Worm (Caenorhabditis elegans) whole organism, late embryonic: ENCODE results near the gene K08C7.7.
"Not testable (repeated sequence)": the region's sequence is repeated elsewhere in the genome, so short reads cannot be mapped to it uniquely, and the experiment has no call there.

Experiments used
- C08G9.2 ChIP-seq: sonication (generic microtip); optimal IDR thresholded peaks from 2 replicates; lab custom pipeline; 2016; ENCODE audit warnings: mild to moderate bottlenecking, missing genetic modification characterization, moderate library complexity, missing compliant biosample characterization
- K02D7.2 ChIP-seq: sonication (generic microtip); optimal IDR thresholded peaks from 2 replicates; lab custom pipeline; 2017; ENCODE audit warnings: mild to moderate bottlenecking, missing genetic modification characterization, missing compliant biosample characterization
- T23F11.4 ChIP-seq: fragments of 200-800 bp; sonication (Bioruptor generic); optimal IDR thresholded peaks from 2 replicates; lab custom pipeline; 2018; ENCODE audit warnings: mild to moderate bottlenecking, missing genetic modification characterization, missing compliant biosample characterization
- Y22D7AL.16 ChIP-seq: sonication (generic microtip); optimal IDR thresholded peaks from 2 replicates; lab custom pipeline; 2016; ENCODE audit warnings: missing genetic modification characterization, missing compliant biosample characterization
- ceh-14 ChIP-seq: sonication (generic microtip); optimal IDR thresholded peaks from 2 replicates; lab custom pipeline; 2016; ENCODE audit warnings: missing genotype, missing genetic modification characterization, missing compliant biosample characterization
- ceh-18 ChIP-seq: sonication (generic microtip); optimal IDR thresholded peaks from 2 replicates; lab custom pipeline; 2016; ENCODE audit warnings: missing genetic modification characterization, missing compliant biosample characterization
- ceh-19 ChIP-seq: fragments of 200-800 bp; sonication (Bioruptor generic); optimal IDR thresholded peaks from 2 replicates; lab custom pipeline; 2018; ENCODE audit warnings: mild to moderate bottlenecking, missing genetic modification characterization, missing compliant biosample characterization
- ceh-2 ChIP-seq: sonication (generic microtip); optimal IDR thresholded peaks from 2 replicates; lab custom pipeline; 2016; ENCODE audit warnings: missing genotype, missing genetic modification characterization, missing compliant biosample characterization
- ceh-22 ChIP-seq: sonication (generic microtip); optimal IDR thresholded peaks from 2 replicates; lab custom pipeline; 2017; ENCODE audit warnings: missing biosample characterization, missing genetic modification characterization
- ceh-45 ChIP-seq: fragments of 200-800 bp; sonication (Bioruptor generic); IDR thresholded peaks from 2 replicates; pipeline ENCODE4 v1.3.6; 2022; ENCODE audit warnings: missing genetic modification reagents, missing genetic modification characterization, missing compliant biosample characterization
- ceh-48 ChIP-seq: sonication (generic microtip); optimal IDR thresholded peaks from 2 replicates; lab custom pipeline; 2016; ENCODE audit warnings: missing genetic modification characterization, inconsistent platforms, missing compliant biosample characterization
- ceh-6 ChIP-seq: fragments of 200-800 bp; sonication (Bioruptor generic); optimal IDR thresholded peaks from 2 replicates; lab custom pipeline; 2018; ENCODE audit warnings: mild to moderate bottlenecking, missing genetic modification characterization, missing compliant biosample characterization
- ceh-9 ChIP-seq: sonication (generic microtip); optimal IDR thresholded peaks from 2 replicates; lab custom pipeline; 2016; ENCODE audit warnings: mild to moderate bottlenecking, missing genetic modification characterization, inconsistent platforms, missing compliant biosample characterization
- dmd-4 ChIP-seq: sonication (generic microtip); optimal IDR thresholded peaks from 2 replicates; lab custom pipeline; 2016; ENCODE audit warnings: borderline replicate concordance, missing genetic modification characterization, missing compliant biosample characterization
- elt-4 ChIP-seq: sonication (generic microtip); optimal IDR thresholded peaks from 2 replicates; lab custom pipeline; 2016; ENCODE audit warnings: missing genetic modification characterization, missing compliant biosample characterization
- ets-4 ChIP-seq: sonication (generic microtip); optimal IDR thresholded peaks from 2 replicates; lab custom pipeline; 2016; ENCODE audit warnings: missing genetic modification characterization, missing compliant biosample characterization
- fkh-10 ChIP-seq: fragments of 150-350 bp; optimal IDR thresholded peaks from 2 replicates; lab custom pipeline; 2014; ENCODE audit warnings: missing biosample characterization, missing genetic modification reagents, missing genetic modification characterization
- fkh-6 ChIP-seq: sonication (generic microtip); optimal IDR thresholded peaks from 2 replicates; lab custom pipeline; 2016; ENCODE audit warnings: missing genetic modification characterization, missing compliant biosample characterization
- gmeb-2 ChIP-seq: sonication (generic microtip); optimal IDR thresholded peaks from 2 replicates; lab custom pipeline; 2016; ENCODE audit warnings: missing genetic modification characterization, inconsistent platforms, missing compliant biosample characterization
- hlh-13 ChIP-seq: fragments of 200-800 bp; sonication (Bioruptor generic); optimal IDR thresholded peaks from 2 replicates; lab custom pipeline; 2018; ENCODE audit warnings: mild to moderate bottlenecking, missing genetic modification characterization, missing compliant biosample characterization
- hlh-15 ChIP-seq: sonication (generic microtip); optimal IDR thresholded peaks from 2 replicates; lab custom pipeline; 2016; ENCODE audit warnings: missing genetic modification characterization, missing compliant biosample characterization
- hlh-6 ChIP-seq: sonication (generic microtip); optimal IDR thresholded peaks from 2 replicates; lab custom pipeline; 2016; ENCODE audit warnings: missing genotype, missing genetic modification characterization, missing compliant biosample characterization
- lim-6 ChIP-seq: sonication (generic microtip); optimal IDR thresholded peaks from 2 replicates; lab custom pipeline; 2016; ENCODE audit warnings: missing genetic modification characterization, missing compliant biosample characterization
- madf-2 ChIP-seq: sonication (generic microtip); optimal IDR thresholded peaks from 2 replicates; lab custom pipeline; 2017; ENCODE audit warnings: missing genetic modification characterization, missing compliant biosample characterization
- mec-3 ChIP-seq: sonication (generic microtip); optimal IDR thresholded peaks from 2 replicates; lab custom pipeline; 2016; ENCODE audit warnings: borderline replicate concordance, missing genetic modification characterization, missing compliant biosample characterization
- nhr-11 ChIP-seq: fragments of 150-350 bp; optimal IDR thresholded peaks from 2 replicates; lab custom pipeline; 2014; ENCODE audit warnings: missing biosample characterization, missing genetic modification characterization
- npax-4 ChIP-seq: sonication (generic microtip); optimal IDR thresholded peaks from 2 replicates; lab custom pipeline; 2016; ENCODE audit warnings: missing genetic modification characterization, missing compliant biosample characterization
- pha-4 ChIP-seq: fragments of 150-350 bp; optimal IDR thresholded peaks from 2 replicates; lab custom pipeline; 2018; ENCODE audit warnings: missing biosample characterization, missing genetic modification reagents, missing genetic modification characterization
- pqm-1 ChIP-seq: sonication (generic microtip); optimal IDR thresholded peaks from 2 replicates; lab custom pipeline; 2016; ENCODE audit warnings: missing genetic modification characterization, missing compliant biosample characterization
- sox-2 ChIP-seq: fragments of 200-800 bp; sonication (Bioruptor generic); IDR thresholded peaks from 2 replicates; pipeline ENCODE4 v1.3.6; 2022; ENCODE audit warnings: missing genetic modification reagents, missing genetic modification characterization, missing compliant biosample characterization
- tbx-2 ChIP-seq: sonication (generic microtip); optimal IDR thresholded peaks from 2 replicates; lab custom pipeline; 2016; ENCODE audit warnings: missing genetic modification characterization, missing compliant biosample characterization
- unc-3 ChIP-seq, 2 experiments: fragments of 200-800 bp in 1 of 2; sonication (Bioruptor generic) in 1 of 2; sonication (generic microtip) in 1 of 2; conservative IDR thresholded peaks in 1 of 2; optimal IDR thresholded peaks in 1 of 2; 2 replicates each; pipeline versions ENCODE4 v1.3.6 to Lab custom; 2016 to 2022; ENCODE audit warnings: missing compliant biosample characterization in 2 of 2, missing genetic modification characterization in 2 of 2, missing genetic modification reagents in 1 of 2
- unc-86 ChIP-seq: sonication (generic microtip); optimal IDR thresholded peaks from 2 replicates; lab custom pipeline; 2016; ENCODE audit warnings: missing genetic modification characterization, missing compliant biosample characterization
- ztf-16 ChIP-seq: sonication (generic microtip); optimal IDR thresholded peaks from 2 replicates; lab custom pipeline; 2017; ENCODE audit warnings: missing genetic modification characterization, missing compliant biosample characterization

Gene K08C7.7

ce11 chrIV:10685758-10686157, 21.5 kb downstream of the K08C7.7 start, which contains the start of the genes K08C7.6 and R102.1:
K08C7.6 (minus strand) TSS chrIV:10685858.
R102.1 (plus strand) TSS chrIV:10686048.
- TF ChIP-seq ceh-45 (GFP tag; lab: Robert Waterston, UW) (no peak), madf-2 (tag; lab: Kevin White, UChicago) (no peak), hlh-15 (tag; lab: Kevin White, UChicago) (no peak), ceh-18 (no peak), nhr-11 (no peak), gmeb-2 (no peak)

ce11 chrIV:10687307-10687706, 23.1 kb downstream of the K08C7.7 start, which contains the start of gene R102.2:
R102.2 (plus strand) TSS chrIV:10687607.
- not testable (repeated sequence) for TF ChIP-seq C08G9.2, ceh-22, ceh-9 (tag; lab: Kevin White, UChicago)

ce11 chrIV:10688972-10689567, 24.8 kb downstream of the K08C7.7 start, which contains the start of gene R102.3:
R102.3 (plus strand) TSS chrIV:10689517.
- no peak for TF ChIP-seq ceh-9 (tag; lab: Kevin White, UChicago)
- no peak for TF ChIP-seq ceh-18
- no peak for TF ChIP-seq ceh-6 (GFP tag; lab: Kevin White, UChicago)
- TF ChIP-seq mec-3 (tag; lab: Kevin White, UChicago) = no peak
- no peak for TF ChIP-seq K02D7.2 (tag; lab: Kevin White, UChicago)
- TF ChIP-seq nhr-11 = no peak
- TF ChIP-seq ceh-48 = no peak
- TF ChIP-seq T23F11.4 = no peak
- TF ChIP-seq hlh-6 (tag; lab: Kevin White, UChicago) = no peak
- TF ChIP-seq ceh-2 (tag; lab: Kevin White, UChicago) = no peak
- no peak for TF ChIP-seq ets-4 (tag; lab: Kevin White, UChicago)
- TF ChIP-seq tbx-2 (tag; lab: Kevin White, UChicago) = no peak
- TF ChIP-seq pha-4 (tag; lab: Kevin White, UChicago) = no peak
- no peak for TF ChIP-seq hlh-15 (tag; lab: Kevin White, UChicago)
- TF ChIP-seq unc-3 (GFP tag; conservative IDR thresholded peaks at IDR 0.05; lab: Robert Waterston, UW) = no peak
- no peak for TF ChIP-seq unc-3 (tag; optimal IDR thresholded peaks at IDR 0.05; lab: Kevin White, UChicago)
- TF ChIP-seq Y22D7AL.16 (tag; lab: Kevin White, UChicago) = no peak

ce11 chrIV:10690139-10690538, 25.9 kb downstream of the K08C7.7 start, which contains the start of gene R102.8:
R102.8 (minus strand) TSS chrIV:10690239.
- no peak for TF ChIP-seq ceh-18
- TF ChIP-seq gmeb-2 = no peak
- TF ChIP-seq ceh-14 (tag; lab: Kevin White, UChicago) = no peak
- no peak for TF ChIP-seq K02D7.2 (tag; lab: Kevin White, UChicago)
- TF ChIP-seq ceh-19 = no peak
- TF ChIP-seq tbx-2 (tag; lab: Kevin White, UChicago) = no peak
- no peak for TF ChIP-seq ceh-22 (tag; lab: Kevin White, UChicago)
- TF ChIP-seq hlh-6 (tag; lab: Kevin White, UChicago) = no peak
- no peak for TF ChIP-seq Y22D7AL.16 (tag; lab: Kevin White, UChicago)
- no peak for TF ChIP-seq hlh-13
- no peak for TF ChIP-seq elt-4 (tag; lab: Kevin White, UChicago)
- TF ChIP-seq pqm-1 = no peak
- no peak for TF ChIP-seq fkh-10 (GFP tag; lab: Kevin White, UChicago)
- no peak for TF ChIP-seq unc-3 (GFP tag; conservative IDR thresholded peaks at IDR 0.05; lab: Robert Waterston, UW)
- TF ChIP-seq unc-3 (tag; optimal IDR thresholded peaks at IDR 0.05; lab: Kevin White, UChicago) = no peak
- no peak for TF ChIP-seq ceh-6 (GFP tag; lab: Kevin White, UChicago)
- TF ChIP-seq dmd-4 (tag; lab: Kevin White, UChicago) = no peak
- TF ChIP-seq lim-6 = no peak
- TF ChIP-seq npax-4 (tag; lab: Kevin White, UChicago) = no peak
- TF ChIP-seq sox-2 = no peak

ce11 chrIV:10695203-10695602, 31.0 kb downstream of the K08C7.7 start, which contains the start of gene R102.4:
R102.4 (minus strand) TSS chrIV:10695303.
- TF ChIP-seq C08G9.2 (tag; lab: Kevin White, UChicago) = no peak
- no peak for TF ChIP-seq pha-4 (tag; lab: Kevin White, UChicago)
- no peak for TF ChIP-seq fkh-6 (tag; lab: Kevin White, UChicago)
- no peak for TF ChIP-seq ceh-2 (tag; lab: Kevin White, UChicago)
- TF ChIP-seq unc-3 (GFP tag; conservative IDR thresholded peaks at IDR 0.05; lab: Robert Waterston, UW) = no peak
- TF ChIP-seq unc-3 (tag; optimal IDR thresholded peaks at IDR 0.05; lab: Kevin White, UChicago) = no peak
- TF ChIP-seq unc-86 (tag; lab: Kevin White, UChicago) = no peak
- no peak for TF ChIP-seq ztf-16 (tag; lab: Kevin White, UChicago)
- TF ChIP-seq elt-4 (tag; lab: Kevin White, UChicago) = no peak
- no peak for TF ChIP-seq npax-4 (tag; lab: Kevin White, UChicago)
- TF ChIP-seq, all 69 proteins: peak for 0
